Worm (Caenorhabditis elegans): ENCODE data around the gene sre-37.

DNA sequence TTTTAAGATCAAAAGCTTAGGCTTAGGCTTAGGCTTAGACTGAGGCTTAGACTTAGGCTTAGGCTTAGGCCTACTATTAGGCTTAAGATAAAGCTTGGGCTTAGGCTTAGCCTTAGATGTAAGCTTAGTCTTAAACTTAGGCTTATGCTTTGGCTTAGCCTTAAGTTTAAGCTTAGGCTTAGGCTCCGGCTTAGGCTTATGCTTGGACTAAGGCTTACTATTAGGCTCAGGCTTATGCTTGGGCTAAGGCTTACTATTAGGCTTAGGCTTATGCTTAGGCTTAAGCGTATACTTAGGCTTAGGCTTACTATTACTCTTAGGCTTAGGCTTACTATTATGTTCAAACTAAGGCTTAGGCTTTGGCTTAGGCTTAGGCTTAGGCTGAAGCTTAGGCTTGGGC lies 28.9 kb upstream of the sre-37 start:
- TF ChIP-seq T22C8.4 (GFP tag; IDR thresholded peaks at IDR 0.05), result no peak
- no peak for TF ChIP-seq flt-1 (GFP tag; IDR thresholded peaks at IDR 0.05)
- TF ChIP-seq ztf-29 (GFP tag; IDR thresholded peaks at IDR 0.05), result no peak
- no peak for TF ChIP-seq klf-2 (GFP tag; conservative IDR thresholded peaks at IDR 0.05)

Measured in whole organism, midembryonic.